Worm (Caenorhabditis elegans): ENCODE measurements around the gene C53A3.3.

C53A3.3 gene

DNA sequence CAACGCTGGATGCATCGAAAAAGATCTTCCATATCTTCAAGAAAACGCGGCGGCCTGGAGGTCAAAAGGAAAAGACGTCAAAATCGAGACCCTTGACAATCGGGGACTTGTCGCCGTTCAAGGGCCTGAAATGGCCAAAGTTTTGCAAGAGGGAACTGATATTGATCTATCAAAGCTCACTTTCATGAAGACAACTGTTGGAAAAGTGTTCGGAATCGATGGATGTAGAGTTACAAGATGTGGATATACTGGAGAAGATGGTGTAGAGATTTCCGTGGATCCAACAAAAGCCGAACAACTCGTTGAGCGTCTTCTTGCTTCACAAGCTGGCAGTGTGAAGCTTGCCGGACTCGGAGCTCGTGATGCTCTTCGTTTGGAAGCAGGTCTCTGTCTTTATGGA, 42.8 kb upstream of the C53A3.3 start:
- no peak for TF ChIP-seq ets-5 (GFP tag; IDR thresholded peaks at IDR 0.05)
- no peak for TF ChIP-seq swsn-7 (tag; optimal IDR thresholded peaks at IDR 0.05)
- TF ChIP-seq unc-30 (tag; optimal IDR thresholded peaks at IDR 0.05), result no peak
- no peak for TF ChIP-seq nhr-84 (tag; optimal IDR thresholded peaks at IDR 0.05)
- no peak for TF ChIP-seq pqm-1 (tag; optimal IDR thresholded peaks at IDR 0.05)
- TF ChIP-seq aly-2 (tag; optimal IDR thresholded peaks at IDR 0.05), result no peak
- no peak for TF ChIP-seq fos-1 (tag; optimal IDR thresholded peaks at IDR 0.05)
- no peak for TF ChIP-seq sup-37 (GFP tag; optimal IDR thresholded peaks at IDR 0.05)
- TF ChIP-seq sptf-1 (tag; optimal IDR thresholded peaks at IDR 0.05), result no peak
- TF ChIP-seq nhr-11 (tag; optimal IDR thresholded peaks at IDR 0.05), result no peak
- no peak for TF ChIP-seq nhr-77 (tag; optimal IDR thresholded peaks at IDR 0.05)
- TF ChIP-seq efl-1 (optimal IDR thresholded peaks at IDR 0.05), result no peak
- no peak for TF ChIP-seq efl-1 (GFP tag; optimal IDR thresholded peaks at IDR 0.05 in 1 of 2)
- no peak for TF ChIP-seq fkh-10 (GFP tag; optimal IDR thresholded peaks at IDR 0.05)
- TF ChIP-seq lir-3 (tag; optimal IDR thresholded peaks at IDR 0.05; ENCODE audit: poor library complexity), result no peak
- no peak for TF ChIP-seq lin-39 (tag; optimal IDR thresholded peaks at IDR 0.05)
- TF ChIP-seq lin-14 (GFP tag; optimal IDR thresholded peaks at IDR 0.05), result no peak
- TF ChIP-seq skn-1 (tag; optimal IDR thresholded peaks at IDR 0.05), result no peak
- TF ChIP-seq nhr-237 (tag; optimal IDR thresholded peaks at IDR 0.05), result no peak
- no peak for TF ChIP-seq dpl-1 (GFP tag; optimal IDR thresholded peaks at IDR 0.05)

ce11 chrV:5716508-5716907, 39.8 kb upstream of the C53A3.3 start, which contains the start of gene K09H11.9:
K09H11.9 (minus strand) TSS chrV:5716608.
- TF ChIP-seq lin-39 (tag; optimal IDR thresholded peaks at IDR 0.05) (no peak), efl-1 (optimal IDR thresholded peaks at IDR 0.05) (no peak), efl-1 (GFP tag; optimal IDR thresholded peaks at IDR 0.05 in 1 of 2) (peak in 1 of 2 experiments; percentile 20), irx-1 (tag; optimal IDR thresholded peaks at IDR 0.05) (no peak), ceh-88 (GFP tag; IDR thresholded peaks at IDR 0.05) (no peak), zag-1 (tag; optimal IDR thresholded peaks at IDR 0.05) (no peak)

ce11 chrV:5717237-5717935, 38.9 kb upstream of the C53A3.3 start, which contains the start of gene rga-3:
rga-3 (plus strand) TSS chrV:5717885.
- TF ChIP-seq isw-1 (GFP tag; IDR thresholded peaks at IDR 0.05) (no peak), C16A3.4 (tag; optimal IDR thresholded peaks at IDR 0.05) (no peak), hlh-4 (tag; optimal IDR thresholded peaks at IDR 0.05) (no peak), lsy-2 (tag; optimal IDR thresholded peaks at IDR 0.05) (no peak), blmp-1 (tag; optimal IDR thresholded peaks at IDR 0.05) (no peak), nhr-84 (tag; optimal IDR thresholded peaks at IDR 0.05) (no peak), pax-3 (tag; optimal IDR thresholded peaks at IDR 0.05) (no peak), unc-86 (tag; optimal IDR thresholded peaks at IDR 0.05) (no peak)

DNA sequence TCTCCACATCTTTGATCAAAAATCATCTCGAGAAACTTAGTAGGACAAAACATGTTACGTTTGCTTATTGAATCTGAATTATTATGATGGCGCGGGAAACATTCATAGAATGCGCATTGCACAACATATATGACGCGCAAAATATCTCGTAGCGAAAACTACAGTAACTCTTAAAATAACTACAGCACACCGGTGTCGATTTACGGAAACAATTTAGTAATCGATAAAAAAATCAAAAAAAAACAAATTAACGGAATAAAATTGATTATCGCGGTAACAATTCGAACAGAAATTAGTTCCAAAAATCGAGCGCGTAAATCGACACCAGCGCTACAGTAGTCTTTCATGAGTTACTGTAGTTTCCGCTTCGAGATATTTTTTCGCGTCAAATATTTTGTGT, 34.2 kb upstream of the C53A3.3 start:
- TF ChIP-seq tlp-1 (tag; optimal IDR thresholded peaks at IDR 0.05), result no peak
- no peak for TF ChIP-seq sptf-1 (tag; optimal IDR thresholded peaks at IDR 0.05)
- TF ChIP-seq ceh-8 (GFP tag; optimal IDR thresholded peaks at IDR 0.05), result no peak
- TF ChIP-seq rnt-1 (tag; optimal IDR thresholded peaks at IDR 0.05), result no peak
- no peak for TF ChIP-seq hpl-2 (GFP tag; optimal IDR thresholded peaks at IDR 0.05)
- TF ChIP-seq Y116A8C.19 (tag; optimal IDR thresholded peaks at IDR 0.05; ENCODE audit: borderline replicate concordance), result no peak
- no peak for TF ChIP-seq dpl-1 (GFP tag; optimal IDR thresholded peaks at IDR 0.05)
- no peak for TF ChIP-seq vab-15 (tag; optimal IDR thresholded peaks at IDR 0.05)
- no peak for TF ChIP-seq C04F5.9 (tag; optimal IDR thresholded peaks at IDR 0.05)
- no peak for TF ChIP-seq tbx-2 (tag; optimal IDR thresholded peaks at IDR 0.05)
- no peak for TF ChIP-seq mep-1 (tag; optimal IDR thresholded peaks at IDR 0.05)
- no peak for TF ChIP-seq lsy-2 (tag; optimal IDR thresholded peaks at IDR 0.05)
